Worm (Caenorhabditis elegans) whole organism, early embryonic: ENCODE data around the gene F55G11.7.

Source experiments
- B0310.2 ChIP-seq: sonication (generic microtip); optimal IDR thresholded peaks from 2 replicates; lab custom pipeline; 2016; ENCODE audit warnings: mild to moderate bottlenecking, missing genetic modification characterization, missing compliant biosample characterization
- aly-1 ChIP-seq: sonication (generic microtip); optimal IDR thresholded peaks from 2 replicates; lab custom pipeline; 2016; ENCODE audit warnings: missing genetic modification characterization, missing compliant biosample characterization
- ama-1 ChIP-seq: fragments of 150-350 bp; optimal IDR thresholded peaks from 2 replicates; lab custom pipeline; 2014
- ets-7 ChIP-seq: sonication (generic microtip); optimal IDR thresholded peaks from 2 replicates; lab custom pipeline; 2016; ENCODE audit warnings: missing genotype, missing genetic modification characterization, missing compliant biosample characterization

DNA sequence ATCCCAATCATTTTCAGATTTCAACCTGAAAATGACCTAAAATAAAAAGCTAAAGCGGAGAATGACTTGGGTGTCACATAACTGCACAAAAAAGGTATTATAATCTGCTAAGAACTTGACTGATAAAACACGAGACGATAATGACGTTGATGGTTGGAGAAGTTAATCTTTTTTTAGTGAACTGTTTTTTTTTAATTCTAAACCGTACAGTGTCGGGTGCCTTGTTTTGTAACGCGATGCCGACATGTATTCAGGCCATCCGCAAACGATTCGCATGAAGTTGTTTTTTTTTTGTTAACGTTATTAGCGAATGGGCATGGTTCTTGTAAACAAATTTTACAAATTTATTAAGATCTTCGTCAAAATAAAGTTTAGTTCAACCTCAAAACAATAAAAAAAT, 29.1 kb downstream of the F55G11.7 start, which contains the start of gene K10D11.6:
- no peak for TF ChIP-seq B0310.2 (tag; lab: Kevin White, UChicago)
- no peak for TF ChIP-seq aly-1 (tag; lab: Kevin White, UChicago)
- TF ChIP-seq ets-7 (tag; lab: Kevin White, UChicago) = no peak
- TF ChIP-seq ama-1 (lab: Kevin White, UChicago) = no peak
